Worm (Caenorhabditis elegans): ENCODE measurements around the gene slt-1.

- no peak for TF ChIP-seq pha-4 (tag; optimal IDR thresholded peaks at IDR 0.05)
- no peak for TF ChIP-seq nhr-2 (tag; optimal IDR thresholded peaks at IDR 0.05)
- no peak for TF ChIP-seq mab-5 (tag; optimal IDR thresholded peaks at IDR 0.05)
- TF ChIP-seq nhr-12 (tag; optimal IDR thresholded peaks at IDR 0.05): no peak
- TF ChIP-seq elt-1 (tag; optimal IDR thresholded peaks at IDR 0.05; ENCODE audit: borderline replicate concordance, insufficient read depth): no peak
- no peak for TF ChIP-seq ztf-11 (tag; optimal IDR thresholded peaks at IDR 0.05)
Observed at ce11 chrX:14684406-14684927, 10.3 kb downstream of the slt-1 start, which contains the start of gene csq-1.
